Fruit fly (Drosophila melanogaster) Kc167 (cell line): Measurements from ENCODE around the gene sens-2.

Source experiments
- h ChIP-seq: fragments of >200 bp; optimal IDR thresholded peaks from 3 replicates; lab custom pipeline; 2018; ENCODE audit warnings: missing external identifiers
- insv ChIP-seq: fragments of >200 bp; optimal IDR thresholded peaks from 3 replicates; lab custom pipeline; 2018; ENCODE audit warnings: missing external identifiers
- psq ChIP-seq: fragments of >200 bp; optimal IDR thresholded peaks from 2 replicates; lab custom pipeline; 2017; ENCODE audit warnings: missing external identifiers

DNA sequence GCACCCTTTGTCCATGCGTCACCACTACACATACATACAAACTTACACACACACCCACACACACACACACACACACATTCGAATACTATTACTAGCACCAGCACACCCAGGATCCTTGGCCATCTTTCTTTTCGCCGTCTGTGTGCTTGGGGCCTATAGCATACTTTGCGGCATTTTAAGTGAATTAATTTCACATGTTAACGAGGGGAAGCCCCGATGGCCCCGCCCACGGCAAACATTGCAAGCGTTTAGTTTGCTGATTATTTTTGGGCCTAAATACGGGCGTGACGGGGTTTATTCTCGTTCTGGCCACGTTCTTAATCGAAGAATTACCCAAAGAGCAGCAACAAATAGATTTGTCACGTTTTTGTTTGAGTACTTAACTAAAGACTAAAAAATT lies 38.3 kb upstream of the sens-2 start:
- no peak for TF ChIP-seq psq (lab: Kevin White, UChicago)
- TF ChIP-seq insv (lab: Kevin White, UChicago): no peak
- TF ChIP-seq h: no peak
